Fruit fly (Drosophila melanogaster): Measurements from ENCODE around the gene PyK.

PyK gene

dm6 chr3R:22367126-22368076 lies at the start of gene PyK, which contains the start of gene Polr3F (continued):
- TF ChIP-seq HmgZ (tag; optimal IDR thresholded peaks at IDR 0.05): no peak
- peak; percentile 52 for TF ChIP-seq CG2120 (GFP tag; optimal IDR thresholded peaks at IDR 0.05)
- peak; percentile 41 for TF ChIP-seq CG9727 (GFP tag; optimal IDR thresholded peaks at IDR 0.05)
- no peak for TF ChIP-seq eve (GFP tag; optimal IDR thresholded peaks at IDR 0.05)
- no peak for TF ChIP-seq Doc3 (GFP tag; IDR thresholded peaks at IDR 0.05; ENCODE audit: partially characterized antibody)
- TF ChIP-seq pb (GFP tag; optimal IDR thresholded peaks at IDR 0.05): no peak
- peak; percentile 23 for TF ChIP-seq Ets65A (GFP tag)
- no peak for TF ChIP-seq chm (GFP tag; IDR thresholded peaks at IDR 0.05)
- peak; percentile 5 for TF ChIP-seq CG7556 (GFP tag; optimal IDR thresholded peaks at IDR 0.05)
- TF ChIP-seq CG13424 (tag; optimal IDR thresholded peaks at IDR 0.05): peak; percentile 46
- TF ChIP-seq hkb (optimal IDR thresholded peaks at IDR 0.05): no peak
- TF ChIP-seq hkb (GFP tag; IDR thresholded peaks at IDR 0.05): peak; percentile 28
- peak; percentile 68 to 95 for TF ChIP-seq insv (GFP tag; optimal IDR thresholded peaks at IDR 0.05)
- peak; percentile 20; the same call in 1 of the 2 replicates for TF ChIP-seq Xrp1 (GFP tag; IDR thresholded peaks at IDR 0.05)
- no peak for TF ChIP-seq fd3F (GFP tag; optimal IDR thresholded peaks at IDR 0.05)
- no peak for TF ChIP-seq CG12299 (tag; optimal IDR thresholded peaks at IDR 0.05)
- TF ChIP-seq emc (GFP tag; optimal IDR thresholded peaks at IDR 0.05): no peak
- TF ChIP-seq CG32532 (GFP tag; IDR thresholded peaks at IDR 0.05): no peak
- TF ChIP-seq CG10543 (GFP tag; optimal IDR thresholded peaks at IDR 0.05): no peak
- TF ChIP-seq CG3163 (GFP tag; optimal IDR thresholded peaks at IDR 0.05): no peak
- TF ChIP-seq sisA (GFP tag; IDR thresholded peaks at IDR 0.05): no peak
- no peak for TF ChIP-seq gsb (GFP tag; IDR thresholded peaks at IDR 0.05)
- TF ChIP-seq dysf (GFP tag; IDR thresholded peaks at IDR 0.05): no peak
- no peak for TF ChIP-seq CG6175 (GFP tag; IDR thresholded peaks at IDR 0.05)
- no peak for TF ChIP-seq CG17186 (GFP tag; optimal IDR thresholded peaks at IDR 0.05)
- TF ChIP-seq org-1 (GFP tag; optimal IDR thresholded peaks at IDR 0.05): no peak
- peak; percentile 14 for TF ChIP-seq HHEX (GFP tag; optimal IDR thresholded peaks at IDR 0.05)
- no peak for TF ChIP-seq CG11696 (GFP tag; IDR thresholded peaks at IDR 0.05)
- TF ChIP-seq prd (optimal IDR thresholded peaks at IDR 0.05): no peak
- no peak for TF ChIP-seq prd (GFP tag; IDR thresholded peaks at IDR 0.05)
- TF ChIP-seq pzg (GFP tag; optimal IDR thresholded peaks at IDR 0.05): peak; percentile 60
- TF ChIP-seq CG15479 (GFP tag; optimal IDR thresholded peaks at IDR 0.05): no peak
- TF ChIP-seq CG31365 (tag; optimal IDR thresholded peaks at IDR 0.05): no peak
- TF ChIP-seq bsh (GFP tag; optimal IDR thresholded peaks at IDR 0.05): peak in 1 of 2 experiments; percentile 46
- TF ChIP-seq CG1024 (GFP tag; IDR thresholded peaks at IDR 0.05): no peak
- TF ChIP-seq chinmo (GFP tag; IDR thresholded peaks at IDR 0.05; ENCODE audit: partially characterized antibody): no peak
- TF ChIP-seq CG18262 (tag; optimal IDR thresholded peaks at IDR 0.05): peak; percentile 34
- no peak for TF ChIP-seq aop (GFP tag; IDR thresholded peaks at IDR 0.05)
- TF ChIP-seq CG7928 (GFP tag; optimal IDR thresholded peaks at IDR 0.05): no peak
- TF ChIP-seq CG2712 (tag; optimal IDR thresholded peaks at IDR 0.05): peak; percentile 56
- TF ChIP-seq pum (GFP tag; optimal IDR thresholded peaks at IDR 0.05): no peak
- TF ChIP-seq danr (GFP tag; IDR thresholded peaks at IDR 0.05): no peak
- TF ChIP-seq tgo (GFP tag; IDR thresholded peaks at IDR 0.05): no peak
- no peak for TF ChIP-seq Mes4 (GFP tag; optimal IDR thresholded peaks at IDR 0.05)
- no peak for TF ChIP-seq yki (optimal IDR thresholded peaks at IDR 0.05)
- no peak for TF ChIP-seq Six4 (GFP tag; optimal IDR thresholded peaks at IDR 0.05)
- TF ChIP-seq cato (GFP tag; optimal IDR thresholded peaks at IDR 0.05; ENCODE audit: borderline replicate concordance): no peak
- peak; percentile 52 for TF ChIP-seq CG15269 (tag; optimal IDR thresholded peaks at IDR 0.05)
- peak; percentile 47 for TF ChIP-seq phol (tag; optimal IDR thresholded peaks at IDR 0.05)
- no peak for TF ChIP-seq klu (GFP tag; IDR thresholded peaks at IDR 0.05)
- TF ChIP-seq Dref (GFP tag; IDR thresholded peaks at IDR 0.05): no peak

Measured in whole organism, embryonic.